Worm (Caenorhabditis elegans) whole organism, late embryonic: ENCODE data around the gene gipc-1.

Experiments
- K02D7.2 ChIP-seq: sonication (generic microtip); optimal IDR thresholded peaks from 2 replicates; lab custom pipeline; 2017; ENCODE audit warnings: mild to moderate bottlenecking, missing genetic modification characterization, missing compliant biosample characterization
- ceh-19 ChIP-seq: fragments of 200-800 bp; sonication (Bioruptor generic); optimal IDR thresholded peaks from 2 replicates; lab custom pipeline; 2018; ENCODE audit warnings: mild to moderate bottlenecking, missing genetic modification characterization, missing compliant biosample characterization
- ceh-2 ChIP-seq: sonication (generic microtip); optimal IDR thresholded peaks from 2 replicates; lab custom pipeline; 2016; ENCODE audit warnings: missing genotype, missing genetic modification characterization, missing compliant biosample characterization
- ceh-22 ChIP-seq: sonication (generic microtip); optimal IDR thresholded peaks from 2 replicates; lab custom pipeline; 2017; ENCODE audit warnings: missing biosample characterization, missing genetic modification characterization
- ceh-30 ChIP-seq: fragments of 150-350 bp; optimal IDR thresholded peaks from 2 replicates; lab custom pipeline; 2014; ENCODE audit warnings: missing biosample characterization, missing genetic modification characterization
- ceh-31 ChIP-seq: sonication (generic microtip); optimal IDR thresholded peaks from 2 replicates; lab custom pipeline; 2016; ENCODE audit warnings: missing genetic modification characterization, missing compliant biosample characterization
- ceh-34 ChIP-seq: sonication (generic microtip); optimal IDR thresholded peaks from 2 replicates; lab custom pipeline; 2016; ENCODE audit warnings: mild to moderate bottlenecking, missing genetic modification characterization, missing compliant biosample characterization
- ceh-45 ChIP-seq: fragments of 200-800 bp; sonication (Bioruptor generic); IDR thresholded peaks from 2 replicates; pipeline ENCODE4 v1.3.6; 2022; ENCODE audit warnings: missing genetic modification reagents, missing genetic modification characterization, missing compliant biosample characterization
- dmd-4 ChIP-seq: sonication (generic microtip); optimal IDR thresholded peaks from 2 replicates; lab custom pipeline; 2016; ENCODE audit warnings: borderline replicate concordance, missing genetic modification characterization, missing compliant biosample characterization
- dve-1 ChIP-seq: sonication (generic microtip); optimal IDR thresholded peaks from 2 replicates; lab custom pipeline; 2017; ENCODE audit warnings: antibody characterized with exemption, mild to moderate bottlenecking, missing genetic modification characterization, missing compliant biosample characterization
- elt-2 ChIP-seq: sonication (generic microtip); optimal IDR thresholded peaks from 2 replicates; lab custom pipeline; 2016; ENCODE audit warnings: missing genetic modification reagents, missing genetic modification characterization, missing compliant biosample characterization
- elt-4 ChIP-seq: sonication (generic microtip); optimal IDR thresholded peaks from 2 replicates; lab custom pipeline; 2016; ENCODE audit warnings: missing genetic modification characterization, missing compliant biosample characterization
- ets-4 ChIP-seq: sonication (generic microtip); optimal IDR thresholded peaks from 2 replicates; lab custom pipeline; 2016; ENCODE audit warnings: missing genetic modification characterization, missing compliant biosample characterization
- eyg-1 ChIP-seq: sonication (generic microtip); optimal IDR thresholded peaks from 2 replicates; lab custom pipeline; 2016; ENCODE audit warnings: missing genotype, missing genetic modification characterization, missing compliant biosample characterization
- fkh-6 ChIP-seq: sonication (generic microtip); optimal IDR thresholded peaks from 2 replicates; lab custom pipeline; 2016; ENCODE audit warnings: missing genetic modification characterization, missing compliant biosample characterization
- gmeb-2 ChIP-seq: sonication (generic microtip); optimal IDR thresholded peaks from 2 replicates; lab custom pipeline; 2016; ENCODE audit warnings: missing genetic modification characterization, inconsistent platforms, missing compliant biosample characterization
- hlh-13 ChIP-seq: fragments of 200-800 bp; sonication (Bioruptor generic); optimal IDR thresholded peaks from 2 replicates; lab custom pipeline; 2018; ENCODE audit warnings: mild to moderate bottlenecking, missing genetic modification characterization, missing compliant biosample characterization
- hlh-15 ChIP-seq: sonication (generic microtip); optimal IDR thresholded peaks from 2 replicates; lab custom pipeline; 2016; ENCODE audit warnings: missing genetic modification characterization, missing compliant biosample characterization
- hlh-30 ChIP-seq: sonication (generic microtip); optimal IDR thresholded peaks from 2 replicates; lab custom pipeline; 2017; ENCODE audit warnings: antibody characterized with exemption, missing genetic modification characterization, missing compliant biosample characterization; ENCODE audit not compliant: insufficient read depth
- hlh-8 ChIP-seq: sonication (generic microtip); optimal IDR thresholded peaks from 2 replicates; lab custom pipeline; 2016; ENCODE audit warnings: missing genotype, missing genetic modification characterization, missing compliant biosample characterization
- lim-6 ChIP-seq: sonication (generic microtip); optimal IDR thresholded peaks from 2 replicates; lab custom pipeline; 2016; ENCODE audit warnings: missing genetic modification characterization, missing compliant biosample characterization
- lin-11 ChIP-seq: fragments of 200-800 bp; sonication (Bioruptor generic); optimal IDR thresholded peaks from 2 replicates; lab custom pipeline; 2018; ENCODE audit warnings: mild to moderate bottlenecking, missing genetic modification characterization, missing compliant biosample characterization
- mec-3 ChIP-seq: sonication (generic microtip); optimal IDR thresholded peaks from 2 replicates; lab custom pipeline; 2016; ENCODE audit warnings: borderline replicate concordance, missing genetic modification characterization, missing compliant biosample characterization
- nfya-1 ChIP-seq: sonication (generic microtip); optimal IDR thresholded peaks from 2 replicates; lab custom pipeline; 2017; ENCODE audit warnings: missing genetic modification characterization, mild to moderate bottlenecking, missing compliant biosample characterization, antibody characterized with exemption, moderate library complexity
- nhr-11 ChIP-seq: fragments of 150-350 bp; optimal IDR thresholded peaks from 2 replicates; lab custom pipeline; 2014; ENCODE audit warnings: missing biosample characterization, missing genetic modification characterization
- nhr-232 ChIP-seq: sonication (generic microtip); optimal IDR thresholded peaks from 2 replicates; lab custom pipeline; 2016; ENCODE audit warnings: missing genetic modification characterization, missing compliant biosample characterization
- npax-4 ChIP-seq: sonication (generic microtip); optimal IDR thresholded peaks from 2 replicates; lab custom pipeline; 2016; ENCODE audit warnings: missing genetic modification characterization, missing compliant biosample characterization
- pag-3 ChIP-seq: sonication (generic microtip); optimal IDR thresholded peaks from 2 replicates; lab custom pipeline; 2016; ENCODE audit warnings: missing compliant biosample characterization, missing genetic modification characterization, borderline replicate concordance
- pax-1 ChIP-seq: fragments of 150-350 bp; optimal IDR thresholded peaks from 2 replicates; lab custom pipeline; 2014; ENCODE audit warnings: missing biosample characterization, missing genetic modification characterization
- pha-4 ChIP-seq: fragments of 150-350 bp; optimal IDR thresholded peaks from 2 replicates; lab custom pipeline; 2018; ENCODE audit warnings: missing biosample characterization, missing genetic modification reagents, missing genetic modification characterization
- pqm-1 ChIP-seq: sonication (generic microtip); optimal IDR thresholded peaks from 2 replicates; lab custom pipeline; 2016; ENCODE audit warnings: missing genetic modification characterization, missing compliant biosample characterization
- sdc-2 ChIP-seq: sonication (generic microtip); optimal IDR thresholded peaks from 2 replicates; lab custom pipeline; 2016; ENCODE audit warnings: missing genotype, missing genetic modification characterization, missing compliant biosample characterization
- sox-4 ChIP-seq: sonication (generic microtip); optimal IDR thresholded peaks from 2 replicates; lab custom pipeline; 2017; ENCODE audit warnings: mild to moderate bottlenecking, missing genetic modification characterization, inconsistent platforms, missing compliant biosample characterization
- tbx-2 ChIP-seq: sonication (generic microtip); optimal IDR thresholded peaks from 2 replicates; lab custom pipeline; 2016; ENCODE audit warnings: missing genetic modification characterization, missing compliant biosample characterization
- tbx-7 ChIP-seq: sonication (generic microtip); optimal IDR thresholded peaks from 2 replicates; lab custom pipeline; 2016; ENCODE audit warnings: missing genotype, missing genetic modification characterization, missing compliant biosample characterization
- unc-42 ChIP-seq: sonication (generic microtip); optimal IDR thresholded peaks from 2 replicates; lab custom pipeline; 2016; ENCODE audit warnings: missing genotype, missing genetic modification characterization, missing compliant biosample characterization
- unc-55 ChIP-seq: sonication (generic microtip); optimal IDR thresholded peaks from 2 replicates; lab custom pipeline; 2017; ENCODE audit warnings: missing biosample characterization, missing genetic modification reagents, missing genetic modification characterization
- unc-86 ChIP-seq: sonication (generic microtip); optimal IDR thresholded peaks from 2 replicates; lab custom pipeline; 2016; ENCODE audit warnings: missing genetic modification characterization, missing compliant biosample characterization
- zip-5 ChIP-seq: sonication (generic microtip); optimal IDR thresholded peaks from 2 replicates; lab custom pipeline; 2016; ENCODE audit warnings: missing genetic modification characterization, missing compliant biosample characterization

gipc-1 gene

ce11 chrIII:4856992-4857391 lies 13.6 kb upstream of the gipc-1 start:
- TF ChIP-seq mec-3 (tag; lab: Kevin White, UChicago) (no peak), ceh-30 (tag; lab: Kevin White, UChicago) (no peak), hlh-15 (no peak), elt-4 (tag; lab: Kevin White, UChicago) (no peak)

ce11 chrIII:4859039-4859438 lies 11.5 kb upstream of the gipc-1 start, which contains the start of gene C35D10.6:
C35D10.6 (plus strand) TSS chrIII:4859339.
- no peak for TF ChIP-seq pqm-1 (tag; lab: Kevin White, UChicago)
- no peak for TF ChIP-seq nhr-11
- no peak for TF ChIP-seq dve-1
- TF ChIP-seq nfya-1 (tag; lab: Kevin White, UChicago): no peak
- no peak for TF ChIP-seq unc-55 (GFP tag; lab: Kevin White, UChicago)
- no peak for TF ChIP-seq pag-3 (tag; lab: Kevin White, UChicago)
- TF ChIP-seq unc-42: no peak
- no peak for TF ChIP-seq sdc-2 (tag; lab: Kevin White, UChicago)
- TF ChIP-seq ceh-22 (tag; lab: Kevin White, UChicago): no peak
- no peak for TF ChIP-seq ceh-19 (GFP tag; lab: Kevin White, UChicago)
- no peak for TF ChIP-seq npax-4 (tag; lab: Kevin White, UChicago)
- TF ChIP-seq hlh-30 (tag; lab: Kevin White, UChicago): no peak
- TF ChIP-seq eyg-1 (tag; lab: Kevin White, UChicago): no peak
- no peak for TF ChIP-seq hlh-8 (tag; lab: Kevin White, UChicago)
- no peak for TF ChIP-seq elt-2 (tag; lab: Kevin White, UChicago)
- TF ChIP-seq sox-4 (tag; lab: Kevin White, UChicago): no peak
- TF ChIP-seq K02D7.2 (tag; lab: Kevin White, UChicago): no peak
- TF ChIP-seq pha-4 (tag; lab: Kevin White, UChicago): no peak
- TF ChIP-seq hlh-15: no peak
- TF ChIP-seq gmeb-2 (tag; lab: Kevin White, UChicago): no peak

- peak; percentile 31 for TF ChIP-seq zip-5 (tag; lab: Kevin White, UChicago)
- TF ChIP-seq ets-4 (tag; lab: Kevin White, UChicago): peak; percentile 83
- no peak for TF ChIP-seq dve-1
- no peak for TF ChIP-seq pax-1 (tag; lab: Kevin White, UChicago)
- TF ChIP-seq sdc-2 (tag; lab: Kevin White, UChicago): no peak
- peak; percentile 37 for TF ChIP-seq ceh-31 (tag; lab: Kevin White, UChicago)
- TF ChIP-seq nhr-232 (tag; lab: Kevin White, UChicago): no peak
- no peak for TF ChIP-seq ceh-34 (tag; lab: Kevin White, UChicago)
- no peak for TF ChIP-seq hlh-13 (GFP tag; lab: Kevin White, UChicago)
- no peak for TF ChIP-seq dmd-4 (tag; lab: Kevin White, UChicago)
- no peak for TF ChIP-seq nfya-1 (tag; lab: Kevin White, UChicago)
- TF ChIP-seq ceh-2 (tag; lab: Kevin White, UChicago): peak; percentile 66
- peak; percentile 13 for TF ChIP-seq elt-2 (tag; lab: Kevin White, UChicago)
- TF ChIP-seq tbx-7 (tag; lab: Kevin White, UChicago): peak; percentile 28
- TF ChIP-seq hlh-8 (tag; lab: Kevin White, UChicago): no peak
Measured at ce11 chrIII:4861744-4862401, 8.7 kb upstream of the gipc-1 start, which contains the start of the genes C35D10.10 and C35D10.5. C35D10.10 (minus strand) TSS chrIII:4861794. C35D10.5 (plus strand) TSS chrIII:4862351.

- no peak for TF ChIP-seq sdc-2 (tag; lab: Kevin White, UChicago)
- no peak for TF ChIP-seq fkh-6 (tag; lab: Kevin White, UChicago)
- TF ChIP-seq zip-5 (tag; lab: Kevin White, UChicago): no peak
- no peak for TF ChIP-seq pag-3 (tag; lab: Kevin White, UChicago)
- no peak for TF ChIP-seq lin-11 (tag; lab: Kevin White, UChicago)
- TF ChIP-seq unc-86 (tag; lab: Kevin White, UChicago): no peak
- TF ChIP-seq lim-6: no peak
- no peak for TF ChIP-seq tbx-2 (tag; lab: Kevin White, UChicago)
- no peak for TF ChIP-seq pqm-1 (tag; lab: Kevin White, UChicago)
- TF ChIP-seq gmeb-2 (tag; lab: Kevin White, UChicago): no peak
- no peak for TF ChIP-seq ceh-45 (GFP tag; lab: Robert Waterston, UW)
- no peak for TF ChIP-seq nhr-232 (tag; lab: Kevin White, UChicago)
- TF ChIP-seq ceh-19 (GFP tag; lab: Kevin White, UChicago): no peak
Measured at ce11 chrIII:4863127-4863526, 7.5 kb upstream of the gipc-1 start, which contains the start of gene coq-8. coq-8 (plus strand) TSS chrIII:4863427.
